Worm (Caenorhabditis elegans): Measurements from ENCODE around the gene T26A8.4.

Gene T26A8.4

ce11 chrIV:8379278-8379677 is 53.4 kb downstream of the T26A8.4 start, which contains the start of gene nap-1 (continued):
- TF ChIP-seq ceh-28 (tag; optimal IDR thresholded peaks at IDR 0.05) (no peak), dve-1 (tag; optimal IDR thresholded peaks at IDR 0.05; ENCODE audit: insufficient read depth) (peak; percentile 84), Y75B8A.6 (GFP tag; IDR thresholded peaks at IDR 0.05) (no peak), nhr-11 (tag; optimal IDR thresholded peaks at IDR 0.05) (peak; percentile 2), set-16 (GFP tag; IDR thresholded peaks at IDR 0.05) (no peak), sdz-12 (GFP tag; optimal IDR thresholded peaks at IDR 0.05) (no peak), daf-16 (GFP tag; optimal IDR thresholded peaks at IDR 0.05) (no peak), daf-16 (tag; optimal IDR thresholded peaks at IDR 0.05) (peak; percentile 87), hif-1 (tag; optimal IDR thresholded peaks at IDR 0.05) (peak in 1 of 2 experiments; percentile 40), lsy-2 (tag; optimal IDR thresholded peaks at IDR 0.05) (peak; percentile 46 to 92), nhr-6 (tag; optimal IDR thresholded peaks at IDR 0.05) (peak; percentile 60), aha-1 (tag) (peak; percentile 39), attf-4 (tag; optimal IDR thresholded peaks at IDR 0.05) (no peak), F10B5.3 (tag; optimal IDR thresholded peaks at IDR 0.05) (no peak), nhr-28 (tag; optimal IDR thresholded peaks at IDR 0.05) (peak; percentile 66), mep-1 (tag; optimal IDR thresholded peaks at IDR 0.05) (peak; percentile 87), fkh-10 (GFP tag; optimal IDR thresholded peaks at IDR 0.05) (peak; percentile 18), zip-2 (tag; optimal IDR thresholded peaks at IDR 0.05) (no peak), nhr-77 (tag; optimal IDR thresholded peaks at IDR 0.05) (peak; percentile 83), nhr-25 (tag; optimal IDR thresholded peaks at IDR 0.05; ENCODE audit: borderline replicate concordance, insufficient read depth) (peak; percentile 21)

Measured in whole organism, L4 larva.